Fruit fly (Drosophila melanogaster): ENCODE results near the gene CG12155.

The CG12155 gene

DNA sequence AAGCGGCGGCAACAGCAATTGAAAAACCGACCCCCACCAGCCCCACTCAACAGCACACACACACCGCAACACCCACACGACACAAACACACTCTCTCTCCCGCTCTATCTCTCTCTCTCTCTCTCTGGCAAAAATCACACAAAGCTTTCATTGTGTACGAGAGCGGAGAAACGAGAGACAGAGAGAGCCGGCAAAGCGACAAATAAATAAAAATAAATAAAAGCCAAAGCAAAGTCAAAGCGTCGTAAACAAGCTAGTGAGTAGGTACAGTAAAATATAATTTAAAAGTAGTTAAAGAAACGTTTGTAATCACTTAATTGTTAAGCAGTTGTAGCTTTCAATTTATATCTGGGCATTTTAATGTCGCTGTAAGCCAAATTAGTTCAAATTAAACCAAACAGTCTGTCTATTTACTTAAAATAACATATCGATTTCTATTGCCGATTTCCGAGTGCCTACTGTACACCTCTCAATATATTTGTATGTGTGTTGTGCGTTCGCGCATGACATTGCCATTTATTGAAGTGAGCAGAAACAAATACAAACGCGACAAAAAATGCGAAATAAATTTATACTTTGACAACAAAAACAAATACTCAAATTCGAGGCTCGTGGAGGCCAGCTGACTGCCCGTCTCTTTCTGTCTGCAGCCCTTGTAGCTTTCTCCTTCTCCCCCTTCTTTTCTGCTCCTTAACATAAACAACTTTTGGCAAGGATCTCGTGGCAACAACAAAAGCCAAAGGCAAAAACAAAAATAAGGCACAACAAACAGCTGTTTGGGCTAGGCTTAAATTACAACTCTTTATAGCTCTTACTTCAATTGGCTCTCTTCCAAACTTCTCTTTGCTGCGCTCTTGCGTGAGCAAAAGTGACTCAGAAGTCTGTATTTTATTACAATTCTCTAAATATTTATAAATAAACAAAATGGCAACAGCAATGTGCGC lies 31.6 kb upstream of the CG12155 start (continued):
- no peak for TF ChIP-seq lov (optimal IDR thresholded peaks at IDR 0.05)
- TF ChIP-seq lov (GFP tag; IDR thresholded peaks at IDR 0.05) = no peak
- TF ChIP-seq abd-A (tag; optimal IDR thresholded peaks at IDR 0.05) = peak; percentile 94
- TF ChIP-seq Dip2 (GFP tag; IDR thresholded peaks at IDR 0.05) = peak; percentile 23; the same call in 1 of the 2 replicates
- no peak for TF ChIP-seq CG16813 (GFP tag; IDR thresholded peaks at IDR 0.05; ENCODE audit: partially characterized antibody)
- TF ChIP-seq CG10654 (GFP tag; optimal IDR thresholded peaks at IDR 0.05) = peak; percentile 74
- TF ChIP-seq Gug (GFP tag; IDR thresholded peaks at IDR 0.05) = peak; percentile 87
- TF ChIP-seq CG7357 (GFP tag; IDR thresholded peaks at IDR 0.05) = peak; percentile 83
- peak; percentile 69 for TF ChIP-seq E2f2 (GFP tag; IDR thresholded peaks at IDR 0.05)
- TF ChIP-seq mld (GFP tag; IDR thresholded peaks at IDR 0.05; ENCODE audit: partially characterized antibody) = no peak
- TF ChIP-seq CG4730 (GFP tag; IDR thresholded peaks at IDR 0.05) = peak; percentile 75
- TF ChIP-seq al (GFP tag; IDR thresholded peaks at IDR 0.05) = peak; percentile 91
- no peak for TF ChIP-seq jigr1 (GFP tag; IDR thresholded peaks at IDR 0.05)
- TF ChIP-seq B-H2 (GFP tag; optimal IDR thresholded peaks at IDR 0.05) = peak; percentile 98
- peak; percentile 23 for TF ChIP-seq pfk (GFP tag; optimal IDR thresholded peaks at IDR 0.05)
- peak; percentile 83 for TF ChIP-seq Xrp1 (GFP tag; IDR thresholded peaks at IDR 0.05)
- peak; percentile 90 for TF ChIP-seq zfh2 (GFP tag; optimal IDR thresholded peaks at IDR 0.05)
- TF ChIP-seq danr (GFP tag; IDR thresholded peaks at IDR 0.05) = peak; percentile 84
- peak; percentile 87 for TF ChIP-seq CG10366 (GFP tag; IDR thresholded peaks at IDR 0.05)
- TF ChIP-seq CG1792 (GFP tag; optimal IDR thresholded peaks at IDR 0.05) = peak; percentile 64
- TF ChIP-seq Awh (GFP tag; IDR thresholded peaks at IDR 0.05) = peak; percentile 53; the same call in 1 of the 2 replicates
- no peak for TF ChIP-seq br (optimal IDR thresholded peaks at IDR 0.05)
- TF ChIP-seq CG5953 (GFP tag; IDR thresholded peaks at IDR 0.05) = peak; percentile 62; the same call in 1 of the 2 replicates
- TF ChIP-seq H2.0 (GFP tag; IDR thresholded peaks at IDR 0.05) = peak; percentile 85
- peak; percentile 94 for TF ChIP-seq Taf1 (GFP tag; IDR thresholded peaks at IDR 0.05)
- peak; percentile 91 for TF ChIP-seq CG11456 (GFP tag; IDR thresholded peaks at IDR 0.05)
- TF ChIP-seq CG17612 (GFP tag; IDR thresholded peaks at IDR 0.05) = peak; percentile 74
- TF ChIP-seq Atf3 (GFP tag; optimal IDR thresholded peaks at IDR 0.05) = peak; percentile 65
- peak; percentile 20 for TF ChIP-seq HmgD (GFP tag; optimal IDR thresholded peaks at IDR 0.05)
- TF ChIP-seq ap (GFP tag; IDR thresholded peaks at IDR 0.05) = peak; percentile 56; the same call in 1 of the 2 replicates
- peak; percentile 68 for TF ChIP-seq pnt (GFP tag; optimal IDR thresholded peaks at IDR 0.05)
- peak; percentile 98 for TF ChIP-seq CG2120 (GFP tag; optimal IDR thresholded peaks at IDR 0.05)
- TF ChIP-seq YL-1 (GFP tag; optimal IDR thresholded peaks at IDR 0.05) = peak; percentile 34
- TF ChIP-seq CG18262 (tag; optimal IDR thresholded peaks at IDR 0.05) = peak; percentile 78
- TF ChIP-seq CG34224 (GFP tag; IDR thresholded peaks at IDR 0.05; ENCODE audit: partially characterized antibody) = no peak
- peak; percentile 95 for TF ChIP-seq CG6765 (GFP tag; optimal IDR thresholded peaks at IDR 0.05)
- TF ChIP-seq CG31388 (GFP tag; optimal IDR thresholded peaks at IDR 0.05) = peak; percentile 24
- TF ChIP-seq Chrac-16 (GFP tag; optimal IDR thresholded peaks at IDR 0.05) = peak; percentile 86
- peak; percentile 95 for TF ChIP-seq dysf (GFP tag; IDR thresholded peaks at IDR 0.05)
- no peak for TF ChIP-seq bbx (GFP tag; IDR thresholded peaks at IDR 0.05; ENCODE audit: partially characterized antibody)
- peak; percentile 94 for TF ChIP-seq CG3847 (GFP tag; IDR thresholded peaks at IDR 0.05)
- no peak for TF ChIP-seq tll (GFP tag; optimal IDR thresholded peaks at IDR 0.05)
- TF ChIP-seq CG12391 (tag; optimal IDR thresholded peaks at IDR 0.05) = peak; percentile 88
- no peak for TF ChIP-seq CG10565 (GFP tag; optimal IDR thresholded peaks at IDR 0.05)
- peak; percentile 72 for TF ChIP-seq B-H1 (GFP tag; IDR thresholded peaks at IDR 0.05)
- TF ChIP-seq sna (GFP tag; IDR thresholded peaks at IDR 0.05; ENCODE audit: partially characterized antibody) = no peak
- peak; percentile 99 for TF ChIP-seq grau (tag; optimal IDR thresholded peaks at IDR 0.05)
- peak; percentile 72 for TF ChIP-seq CG18011 (GFP tag; optimal IDR thresholded peaks at IDR 0.05)
- peak; percentile 96 for TF ChIP-seq CG9932 (GFP tag; IDR thresholded peaks at IDR 0.05)
- peak; percentile 88 for TF ChIP-seq Sox100B (GFP tag; optimal IDR thresholded peaks at IDR 0.05)

Measured in whole organism, embryonic.